Fruit fly (Drosophila melanogaster) whole organism, wandering third instar larva: Measurements from ENCODE around the gene CG6296.

ENCODE experiments used
- Dif ChIP-seq: fragments of 200-275, 200-300 bp; sonication (Bioruptor generic); optimal IDR thresholded peaks from 2 replicates; lab custom pipeline; 2018; ENCODE audit warnings: missing biosample characterization, missing genetic modification characterization; ENCODE audit not compliant: partially characterized antibody
- Mio ChIP-seq: sonication (Bioruptor generic); optimal IDR thresholded peaks from 2 replicates; lab custom pipeline; 2016; ENCODE audit warnings: missing biosample characterization, missing genetic modification characterization
- N ChIP-seq: fragments of >200 bp; optimal IDR thresholded peaks from 2 replicates; lab custom pipeline; 2018; ENCODE audit warnings: missing biosample characterization, missing external identifiers, missing genetic modification characterization
- OdsH ChIP-seq: fragments of 200-800 bp; sonication (Bioruptor generic); optimal IDR thresholded peaks from 2 replicates; lab custom pipeline; 2016; ENCODE audit warnings: missing biosample characterization, mild to moderate bottlenecking, missing genetic modification characterization
- Vsx2 ChIP-seq: fragments of 200-300, 225-300 bp; sonication (Bioruptor generic); optimal IDR thresholded peaks from 2 replicates; lab custom pipeline; 2018; ENCODE audit warnings: missing biosample characterization, missing genetic modification characterization; ENCODE audit not compliant: partially characterized antibody
- dsf ChIP-seq: sonication (Bioruptor generic); optimal IDR thresholded peaks from 2 replicates; lab custom pipeline; 2016; ENCODE audit warnings: missing biosample characterization, missing genetic modification characterization, borderline replicate concordance
- tai ChIP-seq: sonication (Bioruptor generic); optimal IDR thresholded peaks from 2 replicates; lab custom pipeline; 2016; ENCODE audit warnings: missing biosample characterization, missing genetic modification characterization
- woc ChIP-seq: sonication (Bioruptor generic); optimal IDR thresholded peaks from 2 replicates; lab custom pipeline; 2016; ENCODE audit warnings: missing biosample characterization, mild to moderate bottlenecking, missing genetic modification characterization

- TF ChIP-seq woc (GFP tag; lab: Kevin White, UChicago) (no peak), Mio (no peak), Dif (GFP tag; lab: Kevin White, UChicago) (no peak), OdsH (GFP tag; lab: Kevin White, UChicago) (no peak), tai (GFP tag; lab: Kevin White, UChicago) (no peak), N (GFP tag; lab: Kevin White, UChicago) (no peak), Vsx2 (GFP tag; lab: Kevin White, UChicago) (no peak), dsf (GFP tag; lab: Kevin White, UChicago) (no peak)
Observed at dm6 chr3R:26987455-26987854, 17.8 kb downstream of the CG6296 start.
